Fruit fly (Drosophila melanogaster) Kc167 (cell line): Measurements from ENCODE around the gene Ir87a.

Source experiments
- Myc ChIP-seq: fragments of >200 bp; optimal IDR thresholded peaks from 2 replicates; lab custom pipeline; 2017; ENCODE audit warnings: missing external identifiers
- h ChIP-seq: fragments of >200 bp; optimal IDR thresholded peaks from 3 replicates; lab custom pipeline; 2018; ENCODE audit warnings: missing external identifiers

dm6 chr3R:13415186-13415585, 4.9 kb upstream of the Ir87a start, which contains the start of gene yellow-e:
- TF ChIP-seq Myc (lab: Kevin White, UChicago) = no peak
- TF ChIP-seq h (lab: Kevin White, UChicago) = no peak
